Fruit fly (Drosophila melanogaster): ENCODE data around the gene CG8668.

dm6 chr2L:8161994-8162306 is 35.1 kb downstream of the CG8668 start:
- no peak for TF ChIP-seq Pif1A (GFP tag; optimal IDR thresholded peaks at IDR 0.05)
- TF ChIP-seq CG8301 (tag; optimal IDR thresholded peaks at IDR 0.05): no peak

Measured in whole organism, pupa.